Fruit fly (Drosophila melanogaster): Measurements from ENCODE around the gene CecC.
A peak's percentile ranks its signal among the peaks of the same experiment; 100 is the strongest.

Gene CecC

dm6 chr3R:30203104-30203986 is 12.9 kb upstream of the CecC start (continued):
- TF ChIP-seq tx (GFP tag; optimal IDR thresholded peaks at IDR 0.05) (peak; percentile 96), Oaz (GFP tag; IDR thresholded peaks at IDR 0.05) (peak; percentile 94), CG8765 (GFP tag; IDR thresholded peaks at IDR 0.05) (peak; percentile 66; the same call in 1 of the 2 replicates)

dm6 chr3R:30204004-30204603 is 12.2 kb upstream of the CecC start:
- TF ChIP-seq wor (GFP tag; IDR thresholded peaks at IDR 0.05): no peak
- TF ChIP-seq kni (GFP tag; optimal IDR thresholded peaks at IDR 0.05): no peak
- no peak for TF ChIP-seq ap (GFP tag; IDR thresholded peaks at IDR 0.05)
- TF ChIP-seq CG4360 (GFP tag; IDR thresholded peaks at IDR 0.05): 0 out of 2 replicates have a peak, but pooled peaks have one; percentile 7
- TF ChIP-seq sens-2 (GFP tag; IDR thresholded peaks at IDR 0.05): no peak
- no peak for TF ChIP-seq CG6654 (GFP tag; optimal IDR thresholded peaks at IDR 0.05)
- TF ChIP-seq HLH4C (GFP tag; IDR thresholded peaks at IDR 0.05; ENCODE audit: partially characterized antibody): 0 out of 3 replicates have a peak, but pooled peaks have one; percentile 8
- no peak for TF ChIP-seq HLH3B (GFP tag; IDR thresholded peaks at IDR 0.05)
- peak; percentile 79 for TF ChIP-seq GATAe (GFP tag; conservative IDR thresholded peaks at IDR 0.05)
- TF ChIP-seq Atf6 (GFP tag; IDR thresholded peaks at IDR 0.05): 0 out of 2 replicates have a peak, but pooled peaks have one; percentile 10
- TF ChIP-seq toy (GFP tag; IDR thresholded peaks at IDR 0.05): no peak
- TF ChIP-seq CG4404 (GFP tag; IDR thresholded peaks at IDR 0.05): no peak
- no peak for TF ChIP-seq Adf1 (GFP tag; IDR thresholded peaks at IDR 0.05)
- TF ChIP-seq cwo (GFP tag; optimal IDR thresholded peaks at IDR 0.05): no peak
- no peak for TF ChIP-seq ara (GFP tag; IDR thresholded peaks at IDR 0.05)
- no peak for TF ChIP-seq Dip3 (GFP tag; optimal IDR thresholded peaks at IDR 0.05)
- no peak for TF ChIP-seq nau (GFP tag; optimal IDR thresholded peaks at IDR 0.05)
- TF ChIP-seq CG9215 (GFP tag; IDR thresholded peaks at IDR 0.05): no peak
- no peak for TF ChIP-seq CG13894 (tag; optimal IDR thresholded peaks at IDR 0.05)
- TF ChIP-seq ash1 (GFP tag; optimal IDR thresholded peaks at IDR 0.05): no peak
- TF ChIP-seq CG6683 (GFP tag; optimal IDR thresholded peaks at IDR 0.05): no peak
- TF ChIP-seq yki (optimal IDR thresholded peaks at IDR 0.05): no peak
- no peak for TF ChIP-seq lilli (GFP tag; optimal IDR thresholded peaks at IDR 0.05)
- no peak for TF ChIP-seq Gsc (GFP tag; IDR thresholded peaks at IDR 0.05)
- TF ChIP-seq pan (optimal IDR thresholded peaks at IDR 0.05): no peak
- TF ChIP-seq pan (GFP tag; optimal IDR thresholded peaks at IDR 0.05 in 1 of 2, IDR thresholded peaks at IDR 0.05 in 1 of 2): peak in 1 of 2 experiments; percentile 19
- no peak for TF ChIP-seq cas (GFP tag; IDR thresholded peaks at IDR 0.05)
- TF ChIP-seq crc (GFP tag; optimal IDR thresholded peaks at IDR 0.05): no peak
- no peak for TF ChIP-seq chn (GFP tag; optimal IDR thresholded peaks at IDR 0.05)
- no peak for TF ChIP-seq CG8924 (tag; optimal IDR thresholded peaks at IDR 0.05)
- no peak for TF ChIP-seq H2.0 (GFP tag; IDR thresholded peaks at IDR 0.05)
- 0 out of 2 replicates have a peak, but pooled peaks have one; percentile 11 for TF ChIP-seq CG5953 (GFP tag; IDR thresholded peaks at IDR 0.05)
- no peak for TF ChIP-seq tgo (GFP tag; IDR thresholded peaks at IDR 0.05)
- no peak for TF ChIP-seq eyg (GFP tag; optimal IDR thresholded peaks at IDR 0.05)
- TF ChIP-seq exex (tag; optimal IDR thresholded peaks at IDR 0.05): peak; percentile 35
- no peak for TF ChIP-seq fd102C (GFP tag; optimal IDR thresholded peaks at IDR 0.05)
- TF ChIP-seq CG34224 (GFP tag; IDR thresholded peaks at IDR 0.05; ENCODE audit: partially characterized antibody): no peak
- no peak for TF ChIP-seq crp (GFP tag; optimal IDR thresholded peaks at IDR 0.05)
- TF ChIP-seq CG4820 (GFP tag; optimal IDR thresholded peaks at IDR 0.05): no peak
- no peak for TF ChIP-seq phol (tag; optimal IDR thresholded peaks at IDR 0.05)
- no peak for TF ChIP-seq Atf-2 (GFP tag; optimal IDR thresholded peaks at IDR 0.05)
- TF ChIP-seq CG7372 (GFP tag; IDR thresholded peaks at IDR 0.05): no peak
- no peak for TF ChIP-seq Jarid2 (GFP tag; optimal IDR thresholded peaks at IDR 0.05)
- no peak for TF ChIP-seq CG13296 (GFP tag; optimal IDR thresholded peaks at IDR 0.05)
- TF ChIP-seq Myb (GFP tag; optimal IDR thresholded peaks at IDR 0.05): no peak

All from whole organism, embryonic.